In genomic region chrX:17629317-17629716, dm6 we compare ENCODE assay signal across 2 fruit fly cellular contexts.
TF ChIP-seq lines count a peak whose summit lies in the region.

Gene CG8326, minus strand, starts transcription at chrX:17629492.

- TF ChIP-seq CTCF in whole organism, embryonic (GFP tag; optimal IDR thresholded peaks at IDR 0.05; lab: Kevin White, UChicago): no peak

TF ChIP-seq in whole organism, adult, 20 proteins besides CTCF, POLR2A, EP300 and RAD21:
- TF ChIP-seq Mnt (GFP tag; optimal IDR thresholded peaks at IDR 0.05; lab: Kevin White, UChicago) (peak; percentile 10), CG1620 (GFP tag; optimal IDR thresholded peaks at IDR 0.05; lab: Kevin White, UChicago) (no peak), bab1 (GFP tag; optimal IDR thresholded peaks at IDR 0.05; lab: Kevin White, UChicago) (peak; percentile 9)

TF ChIP-seq in whole organism, embryonic, 481 proteins besides CTCF, POLR2A, EP300 and RAD21 (continues in another document):
- no peak for TF ChIP-seq Adf1 (GFP tag; IDR thresholded peaks at IDR 0.05; lab: Robert Waterston, UW)
- no peak for TF ChIP-seq C15 (GFP tag; IDR thresholded peaks at IDR 0.05; lab: Robert Waterston, UW)
- no peak for TF ChIP-seq dm (GFP tag; optimal IDR thresholded peaks at IDR 0.05; lab: Kevin White, UChicago)
- TF ChIP-seq Rfx (GFP tag; IDR thresholded peaks at IDR 0.05; lab: Robert Waterston, UW): no peak
- no peak for TF ChIP-seq CG14965 (GFP tag; optimal IDR thresholded peaks at IDR 0.05; lab: Kevin White, UChicago; ENCODE audit: borderline replicate concordance)
- TF ChIP-seq CG9437 (GFP tag; optimal IDR thresholded peaks at IDR 0.05; lab: Kevin White, UChicago): no peak
- TF ChIP-seq YL-1 (GFP tag; optimal IDR thresholded peaks at IDR 0.05; lab: Kevin White, UChicago): no peak
- TF ChIP-seq crol (GFP tag; IDR thresholded peaks at IDR 0.05; lab: Robert Waterston, UW): no peak
- no peak for TF ChIP-seq CG3407 (GFP tag; optimal IDR thresholded peaks at IDR 0.05; lab: Kevin White, UChicago)
- TF ChIP-seq MESR4 (GFP tag; optimal IDR thresholded peaks at IDR 0.05; lab: Kevin White, UChicago): peak; percentile 31
- no peak for TF ChIP-seq Tbp (GFP tag; optimal IDR thresholded peaks at IDR 0.05; lab: Kevin White, UChicago)
- no peak for TF ChIP-seq CG32772 (GFP tag; IDR thresholded peaks at IDR 0.05; lab: Robert Waterston, UW)
- TF ChIP-seq CG6683 (GFP tag; optimal IDR thresholded peaks at IDR 0.05; lab: Kevin White, UChicago): no peak
- TF ChIP-seq pzg (GFP tag; optimal IDR thresholded peaks at IDR 0.05; lab: Kevin White, UChicago): peak; percentile 52
- no peak for TF ChIP-seq tll (GFP tag; optimal IDR thresholded peaks at IDR 0.05; lab: Kevin White, UChicago)
- TF ChIP-seq pita (GFP tag; optimal IDR thresholded peaks at IDR 0.05; lab: Kevin White, UChicago): peak; percentile 22
- TF ChIP-seq Dref (GFP tag; IDR thresholded peaks at IDR 0.05; lab: Robert Waterston, UW): no peak
- no peak for TF ChIP-seq lab (GFP tag; optimal IDR thresholded peaks at IDR 0.05; lab: Kevin White, UChicago)
- TF ChIP-seq Hr78 (GFP tag; optimal IDR thresholded peaks at IDR 0.05; lab: Kevin White, UChicago): no peak
- no peak for TF ChIP-seq bsh (GFP tag; optimal IDR thresholded peaks at IDR 0.05; lab: Kevin White, UChicago)
- TF ChIP-seq CG31224 (GFP tag; IDR thresholded peaks at IDR 0.05; lab: Robert Waterston, UW): no peak
- TF ChIP-seq sug (tag; optimal IDR thresholded peaks at IDR 0.05; lab: Kevin White, UChicago): no peak
- TF ChIP-seq z (GFP tag; IDR thresholded peaks at IDR 0.05; lab: Robert Waterston, UW): no peak
- no peak for TF ChIP-seq Nf-YB (GFP tag; optimal IDR thresholded peaks at IDR 0.05; lab: Kevin White, UChicago)
- TF ChIP-seq HmgD (GFP tag; optimal IDR thresholded peaks at IDR 0.05; lab: Kevin White, UChicago): no peak
- TF ChIP-seq CG10543 (GFP tag; optimal IDR thresholded peaks at IDR 0.05; lab: Kevin White, UChicago): no peak
- TF ChIP-seq CG43689 (GFP tag; IDR thresholded peaks at IDR 0.05; lab: Robert Waterston, UW): no peak
- no peak for TF ChIP-seq CG17186 (GFP tag; optimal IDR thresholded peaks at IDR 0.05; lab: Kevin White, UChicago)
- peak; percentile 62 for TF ChIP-seq gfzf (GFP tag; optimal IDR thresholded peaks at IDR 0.05; lab: Kevin White, UChicago)
- peak; percentile 7 for TF ChIP-seq CG14710 (tag; optimal IDR thresholded peaks at IDR 0.05; lab: Kevin White, UChicago)
- TF ChIP-seq prd (optimal IDR thresholded peaks at IDR 0.05; lab: Kevin White, UChicago): no peak
- TF ChIP-seq prd (GFP tag; IDR thresholded peaks at IDR 0.05; lab: Robert Waterston, UW): no peak
- no peak for TF ChIP-seq fd102C (GFP tag; optimal IDR thresholded peaks at IDR 0.05; lab: Kevin White, UChicago)
- no peak for TF ChIP-seq schlank (tag; optimal IDR thresholded peaks at IDR 0.05; lab: Kevin White, UChicago)
- TF ChIP-seq Pdp1 (GFP tag; optimal IDR thresholded peaks at IDR 0.05; lab: Kevin White, UChicago): no peak
- no peak for TF ChIP-seq CG11504 (tag; optimal IDR thresholded peaks at IDR 0.05; lab: Kevin White, UChicago)
- TF ChIP-seq CG15514 (GFP tag; optimal IDR thresholded peaks at IDR 0.05; lab: Kevin White, UChicago): peak; percentile 15
- no peak for TF ChIP-seq CG13894 (tag; optimal IDR thresholded peaks at IDR 0.05; lab: Kevin White, UChicago)
- TF ChIP-seq eyg (GFP tag; optimal IDR thresholded peaks at IDR 0.05; lab: Kevin White, UChicago): no peak
- TF ChIP-seq hb (GFP tag; IDR thresholded peaks at IDR 0.05; lab: Robert Waterston, UW; ENCODE audit: partially characterized antibody): no peak
- TF ChIP-seq stc (GFP tag; IDR thresholded peaks at IDR 0.05; lab: Robert Waterston, UW): no peak
- no peak for TF ChIP-seq D19B (GFP tag; optimal IDR thresholded peaks at IDR 0.05; lab: Kevin White, UChicago)
- peak; percentile 49; the same call in 1 of the 2 replicates for TF ChIP-seq MBD-R2 (GFP tag; IDR thresholded peaks at IDR 0.05; lab: Robert Waterston, UW)
- TF ChIP-seq CG10654 (GFP tag; optimal IDR thresholded peaks at IDR 0.05; lab: Kevin White, UChicago): no peak
- TF ChIP-seq CG2199 (GFP tag; IDR thresholded peaks at IDR 0.05; lab: Robert Waterston, UW): no peak
- no peak for TF ChIP-seq tin (GFP tag; optimal IDR thresholded peaks at IDR 0.05; lab: Kevin White, UChicago)
- TF ChIP-seq pan (optimal IDR thresholded peaks at IDR 0.05; lab: Kevin White, UChicago): no peak
- no peak for TF ChIP-seq pan (GFP tag; optimal IDR thresholded peaks at IDR 0.05 in 1 of 2, IDR thresholded peaks at IDR 0.05 in 1 of 2)
- no peak for TF ChIP-seq Doc3 (GFP tag; IDR thresholded peaks at IDR 0.05; lab: Robert Waterston, UW; ENCODE audit: partially characterized antibody)
- TF ChIP-seq gsb (GFP tag; IDR thresholded peaks at IDR 0.05; lab: Robert Waterston, UW): no peak
- no peak for TF ChIP-seq kni (GFP tag; optimal IDR thresholded peaks at IDR 0.05; lab: Kevin White, UChicago)
- no peak for TF ChIP-seq CG1647 (GFP tag; optimal IDR thresholded peaks at IDR 0.05; lab: Kevin White, UChicago)
- peak; percentile 22; the same call in 1 of the 2 replicates for TF ChIP-seq onecut (GFP tag; IDR thresholded peaks at IDR 0.05; lab: Robert Waterston, UW)
- no peak for TF ChIP-seq Opbp (GFP tag; IDR thresholded peaks at IDR 0.05; lab: Robert Waterston, UW; ENCODE audit: partially characterized antibody)
- no peak for TF ChIP-seq CG31441 (GFP tag; IDR thresholded peaks at IDR 0.05; lab: Robert Waterston, UW)
- no peak for TF ChIP-seq knrl (GFP tag; IDR thresholded peaks at IDR 0.05; lab: Robert Waterston, UW; ENCODE audit: partially characterized antibody)
- no peak for TF ChIP-seq trem (tag; optimal IDR thresholded peaks at IDR 0.05; lab: Kevin White, UChicago)
- TF ChIP-seq dmrt99B (tag; optimal IDR thresholded peaks at IDR 0.05; lab: Kevin White, UChicago): no peak
- TF ChIP-seq CG2129 (GFP tag; IDR thresholded peaks at IDR 0.05; lab: Robert Waterston, UW; ENCODE audit: partially characterized antibody): no peak
- TF ChIP-seq CG10979 (tag; optimal IDR thresholded peaks at IDR 0.05; lab: Kevin White, UChicago): no peak
- TF ChIP-seq lilli (GFP tag; optimal IDR thresholded peaks at IDR 0.05; lab: Kevin White, UChicago): no peak
- TF ChIP-seq E2f2 (GFP tag; IDR thresholded peaks at IDR 0.05; lab: Robert Waterston, UW): peak; percentile 75
- no peak for TF ChIP-seq aop (GFP tag; IDR thresholded peaks at IDR 0.05; lab: Robert Waterston, UW)
- TF ChIP-seq ttk (GFP tag; IDR thresholded peaks at IDR 0.05; lab: Robert Waterston, UW): no peak
- no peak for TF ChIP-seq kah (GFP tag; optimal IDR thresholded peaks at IDR 0.05; lab: Kevin White, UChicago)
- TF ChIP-seq otp (GFP tag; IDR thresholded peaks at IDR 0.05; lab: Robert Waterston, UW): no peak
- no peak for TF ChIP-seq al (GFP tag; IDR thresholded peaks at IDR 0.05; lab: Robert Waterston, UW)
- TF ChIP-seq CG8281 (tag; optimal IDR thresholded peaks at IDR 0.05; lab: Kevin White, UChicago): no peak
- no peak for TF ChIP-seq Blimp-1 (GFP tag; optimal IDR thresholded peaks at IDR 0.05; lab: Kevin White, UChicago)
- peak; percentile 15; the same call in 1 of the 2 replicates for TF ChIP-seq CG13287 (GFP tag; IDR thresholded peaks at IDR 0.05; lab: Robert Waterston, UW; ENCODE audit: partially characterized antibody)
- no peak for TF ChIP-seq CG8388 (GFP tag; optimal IDR thresholded peaks at IDR 0.05; lab: Kevin White, UChicago)
- TF ChIP-seq CG18599 (GFP tag; optimal IDR thresholded peaks at IDR 0.05; lab: Kevin White, UChicago): no peak
- no peak for TF ChIP-seq wdn (GFP tag; IDR thresholded peaks at IDR 0.05; lab: Robert Waterston, UW)
- no peak for TF ChIP-seq Gsc (GFP tag; IDR thresholded peaks at IDR 0.05; lab: Robert Waterston, UW)
- TF ChIP-seq exex (tag; optimal IDR thresholded peaks at IDR 0.05; lab: Kevin White, UChicago): peak; percentile 42
- peak; percentile 15 for TF ChIP-seq CG10267 (tag; optimal IDR thresholded peaks at IDR 0.05; lab: Kevin White, UChicago)
- TF ChIP-seq pum (GFP tag; optimal IDR thresholded peaks at IDR 0.05; lab: Kevin White, UChicago): no peak
- no peak for TF ChIP-seq danr (GFP tag; IDR thresholded peaks at IDR 0.05; lab: Robert Waterston, UW)
- peak; percentile 14 for TF ChIP-seq CG1603 (tag; optimal IDR thresholded peaks at IDR 0.05; lab: Kevin White, UChicago)
- TF ChIP-seq CG7839 (tag; optimal IDR thresholded peaks at IDR 0.05; lab: Kevin White, UChicago): no peak
- no peak for TF ChIP-seq nmo (GFP tag; optimal IDR thresholded peaks at IDR 0.05; lab: Kevin White, UChicago)
- no peak for TF ChIP-seq ab (GFP tag; optimal IDR thresholded peaks at IDR 0.05; lab: Kevin White, UChicago)
- no peak for TF ChIP-seq lov (optimal IDR thresholded peaks at IDR 0.05; lab: Kevin White, UChicago)
- TF ChIP-seq lov (GFP tag; IDR thresholded peaks at IDR 0.05; lab: Robert Waterston, UW): no peak
- no peak for TF ChIP-seq Stat92E (GFP tag; optimal IDR thresholded peaks at IDR 0.05; lab: Kevin White, UChicago)
- TF ChIP-seq HLHmδ (GFP tag; optimal IDR thresholded peaks at IDR 0.05; lab: Kevin White, UChicago): no peak
- no peak for TF ChIP-seq da (GFP tag; optimal IDR thresholded peaks at IDR 0.05; lab: Kevin White, UChicago)
- TF ChIP-seq Xrp1 (GFP tag; IDR thresholded peaks at IDR 0.05; lab: Robert Waterston, UW): no peak
- no peak for TF ChIP-seq bowl (GFP tag; IDR thresholded peaks at IDR 0.05; lab: Robert Waterston, UW)
- TF ChIP-seq TFAM (GFP tag; optimal IDR thresholded peaks at IDR 0.05; lab: Kevin White, UChicago): no peak
- TF ChIP-seq yki (optimal IDR thresholded peaks at IDR 0.05; lab: Kevin White, UChicago): no peak
- no peak for TF ChIP-seq CG15269 (tag; optimal IDR thresholded peaks at IDR 0.05; lab: Kevin White, UChicago)
- TF ChIP-seq CG31388 (GFP tag; optimal IDR thresholded peaks at IDR 0.05; lab: Kevin White, UChicago): no peak
- no peak for TF ChIP-seq Xbp1 (GFP tag; optimal IDR thresholded peaks at IDR 0.05; lab: Kevin White, UChicago)
